Worm (Caenorhabditis elegans): ENCODE results near the gene abu-15.

DNA sequence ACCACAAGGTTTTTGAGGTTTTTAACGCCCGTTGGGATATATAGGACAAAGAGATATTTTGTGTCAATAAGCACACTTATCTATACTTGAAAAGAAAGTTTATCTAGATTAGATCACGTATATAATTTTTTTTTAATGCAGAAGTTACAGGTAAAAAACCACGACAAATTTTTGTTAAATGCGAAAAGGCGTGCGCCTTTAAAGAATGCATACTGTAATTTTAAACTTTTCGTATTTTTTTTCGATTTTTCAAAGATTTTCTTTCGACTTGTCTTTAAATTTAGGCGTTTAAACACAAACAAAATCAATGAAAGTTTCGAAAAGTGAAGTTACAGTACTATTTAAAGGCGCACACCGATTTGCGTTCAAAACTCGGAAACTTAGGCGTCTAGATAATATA is 45.2 kb downstream of the abu-15 start:
- no peak for TF ChIP-seq syd-9 (tag; optimal IDR thresholded peaks at IDR 0.05)
- TF ChIP-seq tbx-2 (tag; optimal IDR thresholded peaks at IDR 0.05), result no peak
- no peak for TF ChIP-seq nfya-1 (tag; optimal IDR thresholded peaks at IDR 0.05)
- TF ChIP-seq pag-3 (tag; optimal IDR thresholded peaks at IDR 0.05; ENCODE audit: borderline replicate concordance), result no peak
- TF ChIP-seq fkh-10 (GFP tag; optimal IDR thresholded peaks at IDR 0.05), result no peak
- TF ChIP-seq ama-1 (optimal IDR thresholded peaks at IDR 0.05), result no peak
- TF ChIP-seq ceh-30 (tag; optimal IDR thresholded peaks at IDR 0.05), result no peak
- TF ChIP-seq ztf-16 (tag; optimal IDR thresholded peaks at IDR 0.05), result no peak
- TF ChIP-seq pat-9 (tag; optimal IDR thresholded peaks at IDR 0.05), result no peak
- TF ChIP-seq pha-2 (tag; optimal IDR thresholded peaks at IDR 0.05), result no peak
- no peak for TF ChIP-seq ceh-24 (tag; optimal IDR thresholded peaks at IDR 0.05)
- TF ChIP-seq lin-11 (tag; optimal IDR thresholded peaks at IDR 0.05), result no peak
